Worm (Caenorhabditis elegans) whole organism, L1 larva: Measurements from ENCODE around the gene C14F11.4.

ENCODE experiments used
- C04F5.9 ChIP-seq: sonication (generic microtip); optimal IDR thresholded peaks from 2 replicates; lab custom pipeline; 2016; ENCODE audit warnings: missing genetic modification characterization, missing compliant biosample characterization
- C34B4.2 ChIP-seq: sonication (generic microtip); optimal IDR thresholded peaks from 2 replicates; lab custom pipeline; 2017; ENCODE audit warnings: mild to moderate bottlenecking, missing genetic modification characterization, missing compliant biosample characterization
- Y116A8C.19 ChIP-seq: sonication (generic microtip); optimal IDR thresholded peaks from 2 replicates; lab custom pipeline; 2016; ENCODE audit warnings: missing compliant biosample characterization, missing genetic modification characterization, borderline replicate concordance
- aly-2 ChIP-seq: fragments of 150-350 bp; optimal IDR thresholded peaks from 2 replicates; lab custom pipeline; 2014; ENCODE audit warnings: missing biosample characterization, missing genetic modification characterization
- ama-1 ChIP-seq: fragments of 150-350 bp; optimal IDR thresholded peaks from 2 replicates; lab custom pipeline; 2014
- blmp-1 ChIP-seq: fragments of 150-350 bp; optimal IDR thresholded peaks from 2 replicates; lab custom pipeline; 2014; ENCODE audit warnings: missing biosample characterization, missing genetic modification characterization
- ceh-63 ChIP-seq: fragments of 200-800 bp; sonication (Bioruptor generic); optimal IDR thresholded peaks from 2 replicates; lab custom pipeline; 2018; ENCODE audit warnings: mild to moderate bottlenecking, missing genetic modification characterization, missing compliant biosample characterization
- dpl-1 ChIP-seq, 3 experiments: fragments of 150-350 bp in 2 of 3; sonication (generic microtip) in 1 of 3; optimal IDR thresholded peaks; 2 replicates each; lab custom pipeline; 2014 to 2017; ENCODE audit warnings: missing biosample characterization in 3 of 3, missing genetic modification characterization in 3 of 3, missing genetic modification reagents in 3 of 3
- efl-1 ChIP-seq, 4 experiments: fragments of 150-350 bp; optimal IDR thresholded peaks in 3 of 4; peaks in 1 of 4; 1 replicate in 1 of 4; 2 replicates in 3 of 4; lab custom pipeline; 2014; ENCODE audit warnings: missing biosample characterization in 2 of 4, missing genetic modification characterization in 2 of 4, missing genetic modification reagents in 2 of 4
- efl-3 ChIP-seq: fragments of 200-800 bp; sonication (Bioruptor generic); optimal IDR thresholded peaks from 2 replicates; lab custom pipeline; 2018; ENCODE audit warnings: mild to moderate bottlenecking, missing genetic modification characterization, missing compliant biosample characterization
- ets-5 ChIP-seq: fragments of 200-800 bp; sonication (Bioruptor generic); IDR thresholded peaks from 2 replicates; pipeline ENCODE4 v1.3.6; 2022; ENCODE audit warnings: missing genetic modification characterization, missing compliant biosample characterization
- fkh-8 ChIP-seq: sonication (generic microtip); optimal IDR thresholded peaks from 2 replicates; lab custom pipeline; 2016; ENCODE audit warnings: mild to moderate bottlenecking, missing genetic modification characterization, missing compliant biosample characterization
- grh-1 ChIP-seq: fragments of 200-800 bp; sonication (Bioruptor generic); IDR thresholded peaks from 2 replicates; pipeline ENCODE4 v1.3.6; 2022; ENCODE audit warnings: missing genetic modification reagents, missing genetic modification characterization, missing compliant biosample characterization
- lin-14 ChIP-seq: fragments of 200-800 bp; sonication (Bioruptor generic); optimal IDR thresholded peaks from 2 replicates; lab custom pipeline; 2018; ENCODE audit warnings: mild to moderate bottlenecking, missing genetic modification characterization, moderate library complexity, missing compliant biosample characterization
- lin-39 ChIP-seq: fragments of 150-350 bp; optimal IDR thresholded peaks from 2 replicates; lab custom pipeline; 2014; ENCODE audit warnings: missing biosample characterization, missing genetic modification reagents, missing genetic modification characterization
- lir-3 ChIP-seq: sonication (generic microtip); optimal IDR thresholded peaks from 2 replicates; lab custom pipeline; 2016; ENCODE audit warnings: mild to moderate bottlenecking, missing genetic modification characterization, moderate library complexity, missing compliant biosample characterization; ENCODE audit not compliant: poor library complexity
- mdl-1 ChIP-seq, 2 experiments: fragments of 150-350 bp; optimal IDR thresholded peaks; 2 replicates each; lab custom pipeline; 2014 to 2017; ENCODE audit warnings: missing biosample characterization in 2 of 2, missing genetic modification characterization in 2 of 2, inconsistent platforms in 1 of 2
- mef-2 ChIP-seq: fragments of 150-350 bp; optimal IDR thresholded peaks from 2 replicates; lab custom pipeline; 2014; ENCODE audit warnings: missing biosample characterization, missing genetic modification characterization
- nhr-71 ChIP-seq: sonication (generic microtip); optimal IDR thresholded peaks from 2 replicates; lab custom pipeline; 2016; ENCODE audit warnings: mild to moderate bottlenecking, missing genetic modification characterization, moderate library complexity, missing compliant biosample characterization
- nhr-76 ChIP-seq: sonication (generic microtip); optimal IDR thresholded peaks from 2 replicates; lab custom pipeline; 2017; ENCODE audit warnings: missing biosample characterization, missing genetic modification characterization
- nhr-85 ChIP-seq: sonication (generic microtip); peaks from one replicate; lab custom pipeline; 2016; ENCODE audit warnings: missing genetic modification characterization, inconsistent platforms, missing compliant biosample characterization
- pag-3 ChIP-seq: sonication (generic microtip); optimal IDR thresholded peaks from 2 replicates; lab custom pipeline; 2017; ENCODE audit warnings: missing genetic modification characterization, mild to moderate bottlenecking, missing compliant biosample characterization, antibody characterized with exemption, borderline replicate concordance; ENCODE audit not compliant: insufficient read depth
- pqm-1 ChIP-seq: sonication (generic microtip); optimal IDR thresholded peaks from 3 replicates; lab custom pipeline; 2017; ENCODE audit warnings: missing biosample characterization, missing genetic modification characterization
- rnt-1 ChIP-seq: sonication (generic microtip); optimal IDR thresholded peaks from 2 replicates; lab custom pipeline; 2016; ENCODE audit warnings: mild to moderate bottlenecking, missing genetic modification characterization, moderate library complexity, missing compliant biosample characterization
- skn-1 ChIP-seq: fragments of 150-350 bp; optimal IDR thresholded peaks from 2 replicates; lab custom pipeline; 2014; ENCODE audit warnings: missing biosample characterization, missing genetic modification characterization
- snu-23 ChIP-seq: sonication (generic microtip); optimal IDR thresholded peaks from 2 replicates; lab custom pipeline; 2016; ENCODE audit warnings: missing genetic modification characterization, missing compliant biosample characterization
- tbx-2 ChIP-seq: sonication (generic microtip); optimal IDR thresholded peaks from 2 replicates; lab custom pipeline; 2016; ENCODE audit warnings: missing genetic modification characterization, missing compliant biosample characterization
- unc-130 ChIP-seq: fragments of 150-350 bp; optimal IDR thresholded peaks from 2 replicates; lab custom pipeline; 2017; ENCODE audit warnings: missing biosample characterization, missing genetic modification characterization, inconsistent platforms
- unc-98 ChIP-seq: fragments of 200-800 bp; sonication (Bioruptor generic); IDR thresholded peaks from 2 replicates; pipeline ENCODE4 v1.3.6; 2022; ENCODE audit warnings: missing genetic modification characterization, missing compliant biosample characterization
- vab-15 ChIP-seq: sonication (generic microtip); optimal IDR thresholded peaks from 2 replicates; lab custom pipeline; 2017; ENCODE audit warnings: missing genotype, mild to moderate bottlenecking, missing genetic modification characterization, missing compliant biosample characterization
- zag-1 ChIP-seq: fragments of 150-350 bp; optimal IDR thresholded peaks from 2 replicates; lab custom pipeline; 2014; ENCODE audit warnings: missing biosample characterization, missing genetic modification characterization
- zip-4 ChIP-seq: fragments of 200-800 bp; sonication (Bioruptor generic); optimal IDR thresholded peaks from 2 replicates; lab custom pipeline; 2018; ENCODE audit warnings: mild to moderate bottlenecking, missing genetic modification characterization, moderate library complexity, missing compliant biosample characterization
- ztf-11 ChIP-seq, 2 experiments: sonication (generic microtip); optimal IDR thresholded peaks; 2 replicates each; lab custom pipeline; 2016 to 2017; ENCODE audit warnings: missing genetic modification characterization in 2 of 2, missing biosample characterization in 1 of 2, missing compliant biosample characterization in 1 of 2

Gene C14F11.4

ce11 chrX:6238973-6239372, 6.1 kb upstream of the C14F11.4 start, which contains the start of gene rml-3:
Gene rml-3, minus strand, starts transcription at chrX:6239065.
- TF ChIP-seq lin-14 (GFP tag; lab: Kevin White, UChicago) (peak; percentile 25), mdl-1 (tag; optimal IDR thresholded peaks at IDR 0.05; lab: Kevin White, UChicago) (no peak), grh-1 (GFP tag; lab: Robert Waterston, UW) (no peak), nhr-85 (peak; percentile 25), blmp-1 (tag; lab: Kevin White, UChicago) (peak; percentile 19), vab-15 (tag; lab: Kevin White, UChicago) (no peak)

ce11 chrX:6235443-6235842, 2.6 kb upstream of the C14F11.4 start, which contains the start of gene hsp-43:
Gene hsp-43, minus strand, starts transcription at chrX:6235543.
- TF ChIP-seq C04F5.9 (tag; lab: Kevin White, UChicago) (no peak), nhr-85 (no peak), efl-1 (optimal IDR thresholded peaks at IDR 0.05; lab: Kevin White, UChicago) (no peak), efl-1 (GFP tag; optimal IDR thresholded peaks at IDR 0.05 in 1 of 2; lab: Kevin White, UChicago) (no peak), skn-1 (peak; percentile 19), pag-3 (tag; lab: Kevin White, UChicago) (no peak), efl-3 (no peak), C34B4.2 (tag; lab: Kevin White, UChicago) (no peak), unc-98 (GFP tag; lab: Robert Waterston, UW) (no peak), mef-2 (tag; lab: Kevin White, UChicago) (no peak), Y116A8C.19 (tag; lab: Kevin White, UChicago) (no peak), mdl-1 (tag; optimal IDR thresholded peaks at IDR 0.05; lab: Kevin White, UChicago) (no peak), rnt-1 (tag; lab: Kevin White, UChicago) (no peak), nhr-71 (no peak), blmp-1 (tag; lab: Kevin White, UChicago) (peak; percentile 78), pqm-1 (tag; lab: Kevin White, UChicago) (no peak), dpl-1 (GFP tag; optimal IDR thresholded peaks at IDR 0.05; lab: Kevin White, UChicago) (no peak), vab-15 (tag; lab: Kevin White, UChicago) (no peak), ets-5 (GFP tag; lab: Robert Waterston, UW) (no peak)

- TF ChIP-seq blmp-1 (tag; lab: Kevin White, UChicago) (no peak), zip-4 (GFP tag; lab: Kevin White, UChicago) (no peak), lir-3 (tag; lab: Kevin White, UChicago) (no peak), lin-39 (tag; lab: Kevin White, UChicago) (no peak), efl-1 (optimal IDR thresholded peaks at IDR 0.05; lab: Kevin White, UChicago) (no peak), efl-1 (GFP tag; optimal IDR thresholded peaks at IDR 0.05 in 1 of 2; lab: Kevin White, UChicago) (no peak), tbx-2 (tag; lab: Kevin White, UChicago) (no peak), unc-130 (no peak), ama-1 (lab: Kevin White, UChicago) (no peak), zag-1 (tag; lab: Kevin White, UChicago) (no peak), ceh-63 (no peak), pqm-1 (tag; lab: Kevin White, UChicago) (no peak), aly-2 (tag; lab: Kevin White, UChicago) (no peak), nhr-71 (no peak), snu-23 (GFP tag; lab: Kevin White, UChicago) (no peak), ztf-11 (tag; optimal IDR thresholded peaks at IDR 0.05; lab: Kevin White, UChicago) (no peak), unc-98 (GFP tag; lab: Robert Waterston, UW) (no peak), fkh-8 (tag; lab: Kevin White, UChicago) (no peak)
Measured at ce11 chrX:6230669-6231068, 2.2 kb downstream of the C14F11.4 start, which contains the start of gene lite-1. Gene lite-1, minus strand, starts transcription at chrX:6230769.

ce11 chrX:6224841-6225240, 8.0 kb downstream of the C14F11.4 start:
- TF ChIP-seq nhr-76 (tag; lab: Kevin White, UChicago) (no peak), lin-14 (GFP tag; lab: Kevin White, UChicago) (peak; percentile 41), rnt-1 (tag; lab: Kevin White, UChicago) (peak; percentile 22)
